1 fruit fly cellular context compared by ENCODE assay signal in the genomic region with DNA sequence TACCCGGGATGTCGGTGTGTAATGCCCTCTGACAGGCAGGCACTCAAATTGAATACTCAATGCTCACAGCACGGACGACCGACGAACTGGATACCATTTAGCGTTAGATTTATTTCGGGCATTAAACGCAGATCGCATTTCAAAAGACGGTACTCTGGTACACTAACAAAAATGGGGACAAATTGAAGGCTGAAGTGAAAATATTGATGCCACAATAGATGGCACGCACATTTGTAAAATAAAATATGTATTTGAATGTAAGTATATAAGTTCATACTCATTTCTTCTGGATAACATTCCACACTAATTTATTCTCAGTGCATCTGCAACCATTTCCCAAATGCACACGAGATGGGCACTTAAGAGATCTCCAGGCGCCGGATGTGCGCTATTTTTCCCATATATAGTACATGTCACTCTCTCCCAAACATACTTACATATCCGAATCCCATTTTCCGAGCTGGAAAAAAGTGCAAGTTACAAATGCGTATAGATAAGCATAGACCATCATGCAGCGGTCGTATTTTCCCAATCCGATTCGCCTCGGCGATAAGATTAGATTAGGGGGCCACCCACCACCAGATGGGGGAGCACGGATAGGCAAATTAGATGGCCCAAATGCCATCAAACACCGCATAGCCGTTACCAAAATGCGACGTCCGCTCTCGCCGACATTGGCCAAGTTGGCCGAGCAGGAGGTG.
TF ChIP-seq lines count a peak whose summit lies in the region.

CG10301 (plus strand) TSS at position 651 of the 701 bp plus-strand sequence.

TF ChIP-seq in whole organism, embryonic, 481 proteins besides CTCF, POLR2A, EP300 and RAD21 (continued from another document and continues in another):
- TF ChIP-seq CG10321 (GFP tag; IDR thresholded peaks at IDR 0.05; lab: Robert Waterston, UW) (no peak), HLH3B (GFP tag; IDR thresholded peaks at IDR 0.05; lab: Robert Waterston, UW) (peak; percentile 43; the same call in 1 of the 2 replicates), CG17359 (tag; optimal IDR thresholded peaks at IDR 0.05; lab: Kevin White, UChicago) (peak; percentile 64), CG2678 (tag; optimal IDR thresholded peaks at IDR 0.05; lab: Kevin White, UChicago) (peak; percentile 51), croc (GFP tag; conservative IDR thresholded peaks at IDR 0.05; lab: Robert Waterston, UW) (peak; percentile 42; the same call in 1 of the 3 replicates), Sox102F (GFP tag; optimal IDR thresholded peaks at IDR 0.05; lab: Kevin White, UChicago) (peak; percentile 70), pum (GFP tag; optimal IDR thresholded peaks at IDR 0.05; lab: Kevin White, UChicago) (no peak), psq (GFP tag; optimal IDR thresholded peaks at IDR 0.05; lab: Kevin White, UChicago) (no peak), otp (GFP tag; IDR thresholded peaks at IDR 0.05; lab: Robert Waterston, UW) (peak; percentile 69; the same call in 2 of the 3 replicates), pan (optimal IDR thresholded peaks at IDR 0.05; lab: Kevin White, UChicago) (no peak), pan (GFP tag; optimal IDR thresholded peaks at IDR 0.05 in 1 of 2, IDR thresholded peaks at IDR 0.05 in 1 of 2) (no peak), pzg (GFP tag; optimal IDR thresholded peaks at IDR 0.05; lab: Kevin White, UChicago) (no peak), Bgb (GFP tag; IDR thresholded peaks at IDR 0.05; lab: Robert Waterston, UW; ENCODE audit: partially characterized antibody) (no peak), fd3F (GFP tag; optimal IDR thresholded peaks at IDR 0.05; lab: Kevin White, UChicago) (no peak), CG8359 (GFP tag; optimal IDR thresholded peaks at IDR 0.05; lab: Kevin White, UChicago; ENCODE audit: borderline replicate concordance) (peak; percentile 14), dati (GFP tag; IDR thresholded peaks at IDR 0.05; lab: Robert Waterston, UW) (no peak), ac (GFP tag; optimal IDR thresholded peaks at IDR 0.05; lab: Kevin White, UChicago) (peak; percentile 61), CG10209 (GFP tag; optimal IDR thresholded peaks at IDR 0.05; lab: Kevin White, UChicago) (peak; percentile 67), CG7372 (GFP tag; IDR thresholded peaks at IDR 0.05; lab: Robert Waterston, UW) (no peak), CG6765 (GFP tag; optimal IDR thresholded peaks at IDR 0.05; lab: Kevin White, UChicago) (no peak), NK7.1 (GFP tag; optimal IDR thresholded peaks at IDR 0.05; lab: Kevin White, UChicago) (no peak), gcm2 (GFP tag; optimal IDR thresholded peaks at IDR 0.05; lab: Kevin White, UChicago) (no peak), fd96Cb (tag; optimal IDR thresholded peaks at IDR 0.05; lab: Kevin White, UChicago) (peak; percentile 69), Xrp1 (GFP tag; IDR thresholded peaks at IDR 0.05; lab: Robert Waterston, UW) (peak; percentile 85), CG6254 (GFP tag; optimal IDR thresholded peaks at IDR 0.05; lab: Kevin White, UChicago) (peak; percentile 67), tgo (GFP tag; IDR thresholded peaks at IDR 0.05; lab: Robert Waterston, UW) (peak; percentile 26; the same call in 1 of the 3 replicates), pb (GFP tag; optimal IDR thresholded peaks at IDR 0.05; lab: Kevin White, UChicago) (no peak), Dp (GFP tag; optimal IDR thresholded peaks at IDR 0.05; lab: Kevin White, UChicago) (no peak), PHDP (tag; optimal IDR thresholded peaks at IDR 0.05; lab: Kevin White, UChicago) (peak; percentile 37), Nf-YC (tag; optimal IDR thresholded peaks at IDR 0.05; lab: Kevin White, UChicago) (no peak), run (tag; optimal IDR thresholded peaks at IDR 0.05; lab: Kevin White, UChicago) (no peak), pfk (GFP tag; optimal IDR thresholded peaks at IDR 0.05; lab: Kevin White, UChicago) (no peak), Mes4 (GFP tag; optimal IDR thresholded peaks at IDR 0.05; lab: Kevin White, UChicago) (no peak), row (GFP tag; IDR thresholded peaks at IDR 0.05; lab: Robert Waterston, UW) (peak; percentile 71), CG14710 (tag; optimal IDR thresholded peaks at IDR 0.05; lab: Kevin White, UChicago) (peak; percentile 78), sens (GFP tag; lab: Kevin White, UChicago) (peak; percentile 97), CG8944 (GFP tag; optimal IDR thresholded peaks at IDR 0.05; lab: Kevin White, UChicago) (peak; percentile 22), CG33557 (GFP tag; optimal IDR thresholded peaks at IDR 0.05; lab: Kevin White, UChicago) (peak; percentile 61), gt (GFP tag; IDR thresholded peaks at IDR 0.05; lab: Robert Waterston, UW) (0 out of 2 replicates have a peak, but pooled peaks have one; percentile 31), jigr1 (GFP tag; IDR thresholded peaks at IDR 0.05; lab: Robert Waterston, UW) (no peak), CG14014 (GFP tag; IDR thresholded peaks at IDR 0.05; lab: Robert Waterston, UW) (no peak), E2f1 (GFP tag; IDR thresholded peaks at IDR 0.05; lab: Robert Waterston, UW) (peak; percentile 60), lab (GFP tag; optimal IDR thresholded peaks at IDR 0.05; lab: Kevin White, UChicago) (peak; percentile 43), Sry-β (GFP tag; optimal IDR thresholded peaks at IDR 0.05; lab: Kevin White, UChicago) (no peak), CG11093 (GFP tag; IDR thresholded peaks at IDR 0.05; lab: Robert Waterston, UW) (no peak), ro (GFP tag; IDR thresholded peaks at IDR 0.05; lab: Robert Waterston, UW) (no peak), Fer3 (tag; optimal IDR thresholded peaks at IDR 0.05; lab: Kevin White, UChicago) (peak; percentile 8), zen2 (GFP tag; IDR thresholded peaks at IDR 0.05; lab: Robert Waterston, UW; ENCODE audit: partially characterized antibody) (no peak), CG13624 (GFP tag; optimal IDR thresholded peaks at IDR 0.05; lab: Kevin White, UChicago) (no peak), ato (GFP tag; IDR thresholded peaks at IDR 0.05; lab: Robert Waterston, UW; ENCODE audit: partially characterized antibody) (no peak), kay (GFP tag; optimal IDR thresholded peaks at IDR 0.05; lab: Kevin White, UChicago) (no peak), twi (tag; optimal IDR thresholded peaks at IDR 0.05; lab: Kevin White, UChicago) (peak; percentile 53), amos (GFP tag; IDR thresholded peaks at IDR 0.05; lab: Robert Waterston, UW; ENCODE audit: partially characterized antibody) (no peak), CG1792 (GFP tag; optimal IDR thresholded peaks at IDR 0.05; lab: Kevin White, UChicago) (no peak), CG17186 (GFP tag; optimal IDR thresholded peaks at IDR 0.05; lab: Kevin White, UChicago) (peak; percentile 26), CG10565 (GFP tag; optimal IDR thresholded peaks at IDR 0.05; lab: Kevin White, UChicago) (no peak), Ets97D (GFP tag; optimal IDR thresholded peaks at IDR 0.05; lab: Kevin White, UChicago) (peak; percentile 21), CG17568 (GFP tag; optimal IDR thresholded peaks at IDR 0.05; lab: Kevin White, UChicago) (no peak), CG18262 (tag; optimal IDR thresholded peaks at IDR 0.05; lab: Kevin White, UChicago) (peak; percentile 74), CG1529 (GFP tag; optimal IDR thresholded peaks at IDR 0.05; lab: Kevin White, UChicago) (peak; percentile 58), lola (GFP tag; optimal IDR thresholded peaks at IDR 0.05; lab: Kevin White, UChicago) (peak in 1 of 3 experiments; percentile 81), CG34376 (GFP tag; optimal IDR thresholded peaks at IDR 0.05; lab: Kevin White, UChicago) (no peak), Dfd (GFP tag; optimal IDR thresholded peaks at IDR 0.05; lab: Kevin White, UChicago) (no peak), kni (GFP tag; optimal IDR thresholded peaks at IDR 0.05; lab: Kevin White, UChicago) (no peak), toy (GFP tag; IDR thresholded peaks at IDR 0.05; lab: Robert Waterston, UW) (no peak), schlank (tag; optimal IDR thresholded peaks at IDR 0.05; lab: Kevin White, UChicago) (no peak), chif (GFP tag; optimal IDR thresholded peaks at IDR 0.05; lab: Kevin White, UChicago) (peak; percentile 30 to 77), CG31441 (GFP tag; IDR thresholded peaks at IDR 0.05; lab: Robert Waterston, UW) (peak; percentile 65), Hr39 (optimal IDR thresholded peaks at IDR 0.05; lab: Kevin White, UChicago) (no peak), chn (GFP tag; optimal IDR thresholded peaks at IDR 0.05; lab: Kevin White, UChicago) (peak; percentile 44), Mad (GFP tag; optimal IDR thresholded peaks at IDR 0.05; lab: Kevin White, UChicago) (no peak), CG15073 (GFP tag; optimal IDR thresholded peaks at IDR 0.05; lab: Kevin White, UChicago) (no peak), CG3838 (GFP tag; optimal IDR thresholded peaks at IDR 0.05; lab: Kevin White, UChicago) (no peak), Lpt (GFP tag; optimal IDR thresholded peaks at IDR 0.05; lab: Kevin White, UChicago) (no peak), YL-1 (GFP tag; optimal IDR thresholded peaks at IDR 0.05; lab: Kevin White, UChicago) (no peak), CG7357 (GFP tag; IDR thresholded peaks at IDR 0.05; lab: Robert Waterston, UW) (0 out of 3 replicates have a peak, but pooled peaks have one; percentile 31), BEAF-32 (GFP tag; optimal IDR thresholded peaks at IDR 0.05; lab: Kevin White, UChicago) (no peak), kah (GFP tag; optimal IDR thresholded peaks at IDR 0.05; lab: Kevin White, UChicago) (peak; percentile 34), CG4854 (GFP tag; optimal IDR thresholded peaks at IDR 0.05; lab: Kevin White, UChicago) (no peak), CG11398 (GFP tag; optimal IDR thresholded peaks at IDR 0.05; lab: Kevin White, UChicago) (no peak), mld (GFP tag; IDR thresholded peaks at IDR 0.05; lab: Robert Waterston, UW; ENCODE audit: partially characterized antibody) (no peak), CG12769 (tag; optimal IDR thresholded peaks at IDR 0.05; lab: Kevin White, UChicago) (peak; percentile 8), slbo (GFP tag; IDR thresholded peaks at IDR 0.05; lab: Robert Waterston, UW) (peak; percentile 27; the same call in 1 of the 2 replicates), cato (GFP tag; optimal IDR thresholded peaks at IDR 0.05; lab: Kevin White, UChicago; ENCODE audit: borderline replicate concordance) (peak; percentile 40), Hey (tag; optimal IDR thresholded peaks at IDR 0.05; lab: Kevin White, UChicago) (no peak), CG13424 (tag; optimal IDR thresholded peaks at IDR 0.05; lab: Kevin White, UChicago) (peak; percentile 60), ci (GFP tag; IDR thresholded peaks at IDR 0.05; lab: Robert Waterston, UW) (peak; percentile 82), esg (GFP tag; conservative IDR thresholded peaks at IDR 0.05; lab: Robert Waterston, UW) (peak; percentile 52), CG13894 (tag; optimal IDR thresholded peaks at IDR 0.05; lab: Kevin White, UChicago) (no peak), chm (GFP tag; IDR thresholded peaks at IDR 0.05; lab: Robert Waterston, UW) (peak; percentile 72), CHES-1-like (GFP tag; optimal IDR thresholded peaks at IDR 0.05; lab: Kevin White, UChicago) (no peak), Hr51 (GFP tag; optimal IDR thresholded peaks at IDR 0.05; lab: Kevin White, UChicago) (peak; percentile 1 to 53), hth (optimal IDR thresholded peaks at IDR 0.05; lab: Kevin White, UChicago) (no peak), ham (GFP tag; IDR thresholded peaks at IDR 0.05; lab: Robert Waterston, UW) (no peak), Aef1 (GFP tag; IDR thresholded peaks at IDR 0.05; lab: Robert Waterston, UW) (no peak; the same call in 2 of the 3 replicates), CG4707 (GFP tag; optimal IDR thresholded peaks at IDR 0.05; lab: Kevin White, UChicago) (peak; percentile 21), CG1602 (GFP tag; optimal IDR thresholded peaks at IDR 0.05; lab: Kevin White, UChicago) (peak; percentile 66), yki (optimal IDR thresholded peaks at IDR 0.05; lab: Kevin White, UChicago) (no peak), CG34224 (GFP tag; IDR thresholded peaks at IDR 0.05; lab: Robert Waterston, UW; ENCODE audit: partially characterized antibody) (no peak), Dbx (GFP tag; IDR thresholded peaks at IDR 0.05; lab: Robert Waterston, UW) (no peak), CG8281 (tag; optimal IDR thresholded peaks at IDR 0.05; lab: Kevin White, UChicago) (no peak), CG7987 (GFP tag; optimal IDR thresholded peaks at IDR 0.05; lab: Kevin White, UChicago) (no peak), CG30403 (GFP tag; optimal IDR thresholded peaks at IDR 0.05; lab: Kevin White, UChicago) (peak; percentile 54), hkb (optimal IDR thresholded peaks at IDR 0.05; lab: Kevin White, UChicago) (no peak), hkb (GFP tag; IDR thresholded peaks at IDR 0.05; lab: Robert Waterston, UW) (peak; percentile 55; the same call in 1 of the 2 replicates), tx (GFP tag; optimal IDR thresholded peaks at IDR 0.05; lab: Kevin White, UChicago) (no peak), CG5180 (GFP tag; optimal IDR thresholded peaks at IDR 0.05; lab: Kevin White, UChicago) (peak; percentile 1), CG11560 (tag; IDR thresholded peaks at IDR 0.05; lab: Robert Waterston, UW) (no peak), Scr (GFP tag; IDR thresholded peaks at IDR 0.05; lab: Robert Waterston, UW; ENCODE audit: partially characterized antibody) (no peak), CG17328 (GFP tag; IDR thresholded peaks at IDR 0.05; lab: Robert Waterston, UW) (peak; percentile 81), peb (GFP tag; IDR thresholded peaks at IDR 0.05; lab: Robert Waterston, UW) (peak; percentile 48), CG16779 (GFP tag; IDR thresholded peaks at IDR 0.05; lab: Robert Waterston, UW) (no peak), da (GFP tag; optimal IDR thresholded peaks at IDR 0.05; lab: Kevin White, UChicago) (no peak), CG9727 (GFP tag; optimal IDR thresholded peaks at IDR 0.05; lab: Kevin White, UChicago) (peak; percentile 79), stwl (tag; optimal IDR thresholded peaks at IDR 0.05; lab: Kevin White, UChicago) (peak; percentile 21), CG9215 (GFP tag; IDR thresholded peaks at IDR 0.05; lab: Robert Waterston, UW) (no peak), shn (GFP tag; optimal IDR thresholded peaks at IDR 0.05; lab: Kevin White, UChicago) (no peak), CG31365 (tag; optimal IDR thresholded peaks at IDR 0.05; lab: Kevin White, UChicago) (no peak), MBD-R2 (GFP tag; IDR thresholded peaks at IDR 0.05; lab: Robert Waterston, UW) (no peak), phol (tag; optimal IDR thresholded peaks at IDR 0.05; lab: Kevin White, UChicago) (peak; percentile 81), Mrtf (GFP tag; IDR thresholded peaks at IDR 0.05; lab: Robert Waterston, UW) (peak; percentile 20; the same call in 1 of the 3 replicates), Xbp1 (GFP tag; optimal IDR thresholded peaks at IDR 0.05; lab: Kevin White, UChicago) (peak; percentile 61), nerfin-2 (GFP tag; IDR thresholded peaks at IDR 0.05; lab: Robert Waterston, UW; ENCODE audit: partially characterized antibody) (no peak), CG17802 (tag; optimal IDR thresholded peaks at IDR 0.05; lab: Kevin White, UChicago) (peak; percentile 35)
